Worm (Caenorhabditis elegans) whole organism, L2 larva: ENCODE measurements around the gene srsx-14.

Experiments used
- F13H6.1 ChIP-seq: sonication (generic microtip); optimal IDR thresholded peaks from 2 replicates; lab custom pipeline; 2016; ENCODE audit warnings: missing genetic modification characterization, missing compliant biosample characterization
- R02D3.7 ChIP-seq: fragments of 150-350 bp; optimal IDR thresholded peaks from 2 replicates; lab custom pipeline; 2014; ENCODE audit warnings: missing biosample characterization, missing genetic modification characterization
- Y55F3AM.14 ChIP-seq: fragments of 200-800 bp; sonication (Bioruptor generic); optimal IDR thresholded peaks from 2 replicates; lab custom pipeline; 2018; ENCODE audit warnings: mild to moderate bottlenecking, missing genetic modification characterization, missing compliant biosample characterization
- ZK546.5 ChIP-seq: sonication (generic microtip); optimal IDR thresholded peaks from 2 replicates; lab custom pipeline; 2017; ENCODE audit warnings: missing biosample characterization, missing genetic modification characterization
- alr-1 ChIP-seq: fragments of 150-350 bp; optimal IDR thresholded peaks from 2 replicates; lab custom pipeline; 2014; ENCODE audit warnings: missing biosample characterization, missing genetic modification characterization
- aly-2 ChIP-seq: fragments of 150-350 bp; optimal IDR thresholded peaks from 2 replicates; lab custom pipeline; 2014; ENCODE audit warnings: missing biosample characterization, missing genetic modification characterization
- ama-1 ChIP-seq: fragments of 150-350 bp; optimal IDR thresholded peaks from 2 replicates; lab custom pipeline; 2018; ENCODE audit warnings: inconsistent platforms
- blmp-1 ChIP-seq: sonication (generic microtip); optimal IDR thresholded peaks from 2 replicates; lab custom pipeline; 2017; ENCODE audit warnings: missing genetic modification characterization, mild to moderate bottlenecking, missing compliant biosample characterization, antibody characterized with exemption, moderate library complexity; ENCODE audit not compliant: insufficient read depth
- ceh-16 ChIP-seq: fragments of 150-350 bp; optimal IDR thresholded peaks from 2 replicates; lab custom pipeline; 2014; ENCODE audit warnings: missing biosample characterization, missing genetic modification characterization
- ceh-82 ChIP-seq: fragments of 150-350 bp; optimal IDR thresholded peaks from 2 replicates; lab custom pipeline; 2014; ENCODE audit warnings: missing biosample characterization, missing genetic modification characterization
- crh-2 ChIP-seq: sonication (generic microtip); optimal IDR thresholded peaks from 2 replicates; lab custom pipeline; 2017; ENCODE audit warnings: missing biosample characterization, missing genetic modification characterization
- egl-27 ChIP-seq: sonication (generic microtip); optimal IDR thresholded peaks from 3 replicates; lab custom pipeline; 2017; ENCODE audit warnings: missing biosample characterization, missing genetic modification reagents, missing genetic modification characterization
- elt-3 ChIP-seq: sonication (generic microtip); optimal IDR thresholded peaks from 2 replicates; lab custom pipeline; 2017; ENCODE audit warnings: missing biosample characterization, missing genetic modification characterization
- fos-1 ChIP-seq: fragments of 150-350 bp; optimal IDR thresholded peaks from 2 replicates; lab custom pipeline; 2014; ENCODE audit warnings: missing biosample characterization, missing genetic modification characterization
- gmeb-1 ChIP-seq: fragments of 150-350 bp; optimal IDR thresholded peaks from 2 replicates; lab custom pipeline; 2014; ENCODE audit warnings: missing biosample characterization, missing genetic modification characterization
- lin-11 ChIP-seq: fragments of 150-350 bp; sonication (generic microtip); optimal IDR thresholded peaks from 2 replicates; lab custom pipeline; 2014; ENCODE audit warnings: missing biosample characterization, missing genetic modification characterization, inconsistent platforms, mixed read lengths
- lin-13 ChIP-seq: fragments of 150-350 bp; optimal IDR thresholded peaks from 2 replicates; lab custom pipeline; 2014; ENCODE audit warnings: missing biosample characterization, missing genetic modification reagents, missing genetic modification characterization
- lin-39 ChIP-seq: fragments of 150-350 bp; optimal IDR thresholded peaks from 2 replicates; lab custom pipeline; 2014; ENCODE audit warnings: missing biosample characterization, missing genetic modification reagents, missing genetic modification characterization
- mab-5 ChIP-seq: fragments of 150-350 bp; optimal IDR thresholded peaks from 2 replicates; lab custom pipeline; 2014; ENCODE audit warnings: missing biosample characterization, missing genetic modification characterization
- mbf-1 ChIP-seq: sonication (generic microtip); optimal IDR thresholded peaks from 2 replicates; lab custom pipeline; 2017; ENCODE audit warnings: missing biosample characterization, missing genetic modification characterization
- mdl-1 ChIP-seq, 2 experiments: fragments of 150-350 bp in 1 of 2; sonication (generic microtip) in 1 of 2; optimal IDR thresholded peaks; 2 replicates each; lab custom pipeline; 2017; ENCODE audit warnings: missing biosample characterization in 2 of 2, missing genetic modification characterization in 2 of 2
- nhr-10 ChIP-seq: sonication (generic microtip); optimal IDR thresholded peaks from 2 replicates; lab custom pipeline; 2017; ENCODE audit warnings: missing biosample characterization, missing genetic modification characterization
- nhr-11 ChIP-seq: fragments of 150-350 bp; optimal IDR thresholded peaks from 2 replicates; lab custom pipeline; 2014; ENCODE audit warnings: missing biosample characterization, missing genetic modification characterization
- nhr-12 ChIP-seq: fragments of 150-350 bp; optimal IDR thresholded peaks from 2 replicates; lab custom pipeline; 2014; ENCODE audit warnings: missing biosample characterization, missing genetic modification characterization
- nhr-129 ChIP-seq: fragments of 150-350 bp; optimal IDR thresholded peaks from 2 replicates; lab custom pipeline; 2014; ENCODE audit warnings: missing biosample characterization, missing genetic modification characterization
- nhr-237 ChIP-seq: fragments of 150-350 bp; optimal IDR thresholded peaks from 2 replicates; lab custom pipeline; 2014; ENCODE audit warnings: missing biosample characterization, missing genetic modification characterization
- nhr-25 ChIP-seq: fragments of 150-350 bp; sonication (generic microtip); optimal IDR thresholded peaks from 3 replicates; lab custom pipeline; 2014; ENCODE audit warnings: missing biosample characterization, missing genetic modification characterization
- nhr-6 ChIP-seq: fragments of 150-350 bp; optimal IDR thresholded peaks from 2 replicates; lab custom pipeline; 2014; ENCODE audit warnings: missing biosample characterization, missing genetic modification characterization
- peb-1 ChIP-seq: fragments of 150-350 bp; optimal IDR thresholded peaks from 2 replicates; lab custom pipeline; 2014; ENCODE audit warnings: missing biosample characterization, missing genetic modification characterization
- skn-1 ChIP-seq: sonication (generic microtip); optimal IDR thresholded peaks from 2 replicates; lab custom pipeline; 2017; ENCODE audit warnings: missing biosample characterization, missing genetic modification characterization
- sma-3 ChIP-seq: sonication (generic microtip); optimal IDR thresholded peaks from 2 replicates; lab custom pipeline; 2016; ENCODE audit warnings: missing genetic modification reagents, missing genetic modification characterization, missing compliant biosample characterization
- sma-9 ChIP-seq, 2 experiments: fragments of 150-350 bp in 1 of 2; sonication (generic microtip) in 1 of 2; optimal IDR thresholded peaks; 2 replicates each; lab custom pipeline; 2014 to 2016; ENCODE audit warnings: missing genetic modification characterization in 2 of 2, mild to moderate bottlenecking in 1 of 2, missing biosample characterization in 1 of 2, missing compliant biosample characterization in 1 of 2, missing genetic modification reagents in 1 of 2, moderate library complexity in 1 of 2
- snpc-4 ChIP-seq: fragments of 150-350 bp; optimal IDR thresholded peaks from 2 replicates; lab custom pipeline; 2014; ENCODE audit warnings: missing biosample characterization, missing genetic modification characterization
- unc-39 ChIP-seq: fragments of 150-350 bp; optimal IDR thresholded peaks from 2 replicates; lab custom pipeline; 2014; ENCODE audit warnings: missing biosample characterization, missing genetic modification characterization
- unc-55 ChIP-seq: fragments of 150-350 bp; sonication (generic microtip); optimal IDR thresholded peaks from 3 replicates; lab custom pipeline; 2014; ENCODE audit warnings: missing biosample characterization, missing genetic modification reagents, missing genetic modification characterization
- unc-62 ChIP-seq: fragments of 150-350 bp; optimal IDR thresholded peaks from 2 replicates; lab custom pipeline; 2014; ENCODE audit warnings: missing biosample characterization, missing genetic modification reagents, missing genetic modification characterization
- zag-1 ChIP-seq: fragments of 150-350 bp; optimal IDR thresholded peaks from 2 replicates; lab custom pipeline; 2014; ENCODE audit warnings: missing biosample characterization, missing genetic modification characterization
- ztf-1 ChIP-seq: fragments of 200-800 bp; sonication (Bioruptor generic); conservative IDR thresholded peaks from 2 replicates; pipeline ENCODE4 v1.3.6; 2022; ENCODE audit warnings: missing genetic modification characterization, missing compliant biosample characterization
- ztf-11 ChIP-seq: sonication (generic microtip); optimal IDR thresholded peaks from 2 replicates; lab custom pipeline; 2017; ENCODE audit warnings: missing biosample characterization, missing genetic modification characterization
- ztf-4 ChIP-seq: fragments of 150-350 bp; optimal IDR thresholded peaks from 2 replicates; lab custom pipeline; 2014; ENCODE audit warnings: missing biosample characterization, missing genetic modification characterization

srsx-14 gene

DNA sequence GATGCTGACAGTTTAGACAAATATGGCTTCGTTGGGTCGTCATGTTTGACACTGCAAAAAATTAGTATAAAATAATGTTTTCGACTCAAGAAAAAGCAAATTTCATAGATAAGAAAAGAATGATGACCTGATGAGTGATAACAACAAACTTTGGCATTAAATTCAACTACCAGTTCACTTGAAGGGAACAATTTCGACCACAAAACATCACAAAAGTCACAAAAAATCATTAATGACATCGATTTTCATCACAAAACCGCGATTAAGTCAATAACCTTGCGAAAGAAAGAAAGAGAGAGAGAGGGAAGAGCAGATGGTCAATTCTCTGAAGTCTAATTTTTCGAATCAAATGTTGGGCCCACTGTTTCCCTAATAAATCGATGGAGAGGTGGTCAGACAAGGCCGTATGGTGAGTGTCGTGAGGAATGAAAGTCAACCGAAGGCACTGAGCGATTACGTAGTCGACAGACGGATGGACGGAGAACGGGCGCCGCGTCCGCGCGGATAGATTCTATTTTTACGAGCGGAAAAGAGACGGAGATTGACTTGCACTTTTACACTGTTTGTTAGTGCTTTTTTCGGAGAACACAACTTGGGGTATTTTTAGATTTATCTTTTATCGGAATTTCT is 37.5 kb upstream of the srsx-14 start, which contains the start of gene bec-1:
Gene bec-1, minus strand, starts transcription at position 51 of the 630 bp plus-strand sequence.
- TF ChIP-seq skn-1 (tag; lab: Kevin White, UChicago) = peak; percentile 69
- TF ChIP-seq ztf-4 (tag; lab: Kevin White, UChicago) = no peak
- peak; percentile 30 for TF ChIP-seq nhr-25 (tag; lab: Kevin White, UChicago)
- no peak for TF ChIP-seq unc-62 (GFP tag; lab: Kevin White, UChicago)

- TF ChIP-seq ama-1 (lab: Kevin White, UChicago) = no peak
- TF ChIP-seq sma-3 = no peak
- no peak for TF ChIP-seq aly-2 (tag; lab: Kevin White, UChicago)
- no peak for TF ChIP-seq snpc-4 (tag; lab: Kevin White, UChicago)
- no peak for TF ChIP-seq lin-39 (tag; lab: Kevin White, UChicago)
Measured at ce11 chrIV:5662886-5663285, 35.9 kb upstream of the srsx-14 start.

DNA sequence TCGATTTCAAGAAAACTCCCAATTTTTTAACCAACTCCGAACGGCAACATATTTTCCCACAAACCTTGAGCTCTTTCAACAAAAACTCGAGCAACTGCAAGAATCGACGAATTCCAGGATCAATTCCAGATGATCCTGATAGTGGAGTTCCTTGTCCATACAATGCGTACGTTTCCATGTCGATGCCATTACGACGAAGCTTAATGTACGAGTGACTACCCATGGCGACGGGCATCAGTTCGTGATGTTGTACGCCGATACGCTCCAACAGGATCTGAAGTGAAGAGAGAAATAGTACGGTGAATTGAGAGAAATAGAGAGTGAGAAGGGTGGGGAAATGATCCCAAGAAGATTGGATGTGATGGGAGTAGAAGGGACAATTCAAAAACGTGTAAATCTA is 35.1 kb upstream of the srsx-14 start:
- TF ChIP-seq unc-39 (tag; lab: Kevin White, UChicago) (no peak), ceh-82 (tag; lab: Kevin White, UChicago) (no peak), mdl-1 (tag; optimal IDR thresholded peaks at IDR 0.05; lab: Kevin White, UChicago) (no peak), nhr-12 (tag; lab: Kevin White, UChicago) (no peak), unc-55 (GFP tag; lab: Kevin White, UChicago) (no peak), nhr-11 (tag; lab: Kevin White, UChicago) (no peak), crh-2 (tag; lab: Kevin White, UChicago) (no peak), unc-62 (GFP tag; lab: Kevin White, UChicago) (no peak), zag-1 (tag; lab: Kevin White, UChicago) (no peak), R02D3.7 (tag; lab: Kevin White, UChicago) (no peak), nhr-10 (no peak)

DNA sequence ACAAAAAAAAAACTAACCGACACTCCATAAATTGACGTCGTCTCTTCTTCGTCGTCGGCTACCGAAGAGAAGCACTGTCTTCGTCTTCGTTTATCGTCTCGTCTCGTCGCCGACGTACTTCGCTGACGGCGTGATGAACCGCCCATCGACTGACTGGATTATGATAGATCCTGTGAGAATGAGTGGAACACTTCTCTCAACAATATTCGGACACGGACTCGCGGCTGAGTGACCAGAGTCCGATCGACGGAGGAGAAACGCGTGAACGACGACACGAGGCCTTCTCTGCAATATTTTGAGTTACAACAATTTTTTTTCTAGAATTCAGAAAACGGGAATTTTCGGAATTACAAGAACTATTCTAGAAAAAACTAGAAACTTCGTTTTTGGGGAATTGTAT is 33.3 kb upstream of the srsx-14 start, which contains the start of gene skn-1:
Gene skn-1, minus strand, starts transcription at position 146 of the 400 bp plus-strand sequence.
- no peak for TF ChIP-seq mdl-1 (tag; optimal IDR thresholded peaks at IDR 0.05; lab: Kevin White, UChicago)
- TF ChIP-seq skn-1 (tag; lab: Kevin White, UChicago) = no peak
- no peak for TF ChIP-seq mbf-1 (tag; lab: Kevin White, UChicago)
- no peak for TF ChIP-seq nhr-237 (tag; lab: Kevin White, UChicago)
- TF ChIP-seq ZK546.5 = no peak
- TF ChIP-seq elt-3 = no peak
- no peak for TF ChIP-seq aly-2 (tag; lab: Kevin White, UChicago)

DNA sequence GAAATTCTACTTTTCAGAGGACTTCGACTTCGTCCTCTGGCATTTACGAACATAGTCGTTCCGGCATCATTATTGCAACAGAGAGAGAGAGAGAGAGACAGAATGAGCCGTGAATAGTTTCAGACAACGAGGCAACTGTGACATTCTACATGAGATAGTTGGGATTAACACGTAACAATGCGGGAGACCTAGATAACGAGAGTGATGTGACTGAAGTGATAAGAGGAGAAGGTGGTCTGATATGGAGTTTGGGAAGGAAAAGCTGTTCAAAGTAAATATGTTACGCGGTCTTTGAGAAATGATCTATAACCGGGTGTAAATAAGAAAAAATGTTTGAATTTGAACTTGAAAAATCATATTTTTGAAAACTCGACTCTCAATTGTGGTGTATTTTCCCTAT is 32.5 kb upstream of the srsx-14 start:
- TF ChIP-seq sma-3 (peak; percentile 18), mdl-1 (tag; optimal IDR thresholded peaks at IDR 0.05; lab: Kevin White, UChicago) (no peak), lin-13 (no peak), nhr-129 (tag; lab: Kevin White, UChicago) (peak; percentile 22), nhr-6 (tag; lab: Kevin White, UChicago) (no peak), lin-39 (tag; lab: Kevin White, UChicago) (no peak), ama-1 (lab: Kevin White, UChicago) (no peak), unc-55 (GFP tag; lab: Kevin White, UChicago) (no peak), nhr-11 (tag; lab: Kevin White, UChicago) (no peak), skn-1 (tag; lab: Kevin White, UChicago) (peak; percentile 97), alr-1 (tag; lab: Kevin White, UChicago) (no peak), gmeb-1 (peak; percentile 6), nhr-25 (tag; lab: Kevin White, UChicago) (no peak), crh-2 (tag; lab: Kevin White, UChicago) (peak; percentile 64), lin-11 (tag; lab: Kevin White, UChicago) (no peak), aly-2 (tag; lab: Kevin White, UChicago) (no peak), mab-5 (tag; lab: Kevin White, UChicago) (no peak), blmp-1 (no peak), egl-27 (tag; lab: Kevin White, UChicago) (no peak), ztf-1 (GFP tag; lab: Robert Waterston, UW) (no peak), sma-9 (GFP tag; optimal IDR thresholded peaks at IDR 0.05; lab: Kevin White, UChicago) (peak; percentile 86), sma-9 (tag; optimal IDR thresholded peaks at IDR 0.05; lab: Kevin White, UChicago) (no peak), ztf-4 (tag; lab: Kevin White, UChicago) (no peak), Y55F3AM.14 (no peak), mbf-1 (tag; lab: Kevin White, UChicago) (no peak), F13H6.1 (peak; percentile 34), peb-1 (tag; lab: Kevin White, UChicago) (no peak), ceh-16 (no peak), ztf-11 (no peak), nhr-12 (tag; lab: Kevin White, UChicago) (no peak), ZK546.5 (no peak), unc-39 (tag; lab: Kevin White, UChicago) (no peak), fos-1 (tag; lab: Kevin White, UChicago) (peak; percentile 81), elt-3 (no peak)
